Fruit fly (Drosophila melanogaster) whole organism, embryonic: ENCODE results near the gene mgr.
A peak's percentile ranks its signal among the peaks of the same experiment; 100 is the strongest.

Experiments used
- Abd-B ChIP-seq: fragments of 200-800 bp; sonication (Bioruptor generic); optimal IDR thresholded peaks from 2 replicates; lab custom pipeline; 2018; ENCODE audit warnings: missing biosample characterization, mild to moderate bottlenecking, missing genetic modification characterization, moderate library complexity
- Antp ChIP-seq: fragments of 200-800 bp; sonication (Bioruptor generic); optimal IDR thresholded peaks from 3 replicates; lab custom pipeline; 2016; ENCODE audit warnings: missing biosample characterization, missing genetic modification characterization
- CG10267 ChIP-seq: fragments of 200-800 bp; sonication (Bioruptor generic); optimal IDR thresholded peaks from 2 replicates; lab custom pipeline; 2018; ENCODE audit warnings: missing biosample characterization, mild to moderate bottlenecking, missing genetic modification characterization, moderate library complexity
- CG11696 ChIP-seq: fragments of 200-800 bp; sonication (Bioruptor generic); IDR thresholded peaks from 2 replicates; pipeline ENCODE4 v1.3.6; 2022; ENCODE audit warnings: missing biosample characterization, missing genetic modification characterization
- CG12071 ChIP-seq: fragments of 200-800 bp; sonication (Bioruptor generic); optimal IDR thresholded peaks from 3 replicates; lab custom pipeline; 2018; ENCODE audit warnings: missing biosample characterization, mild to moderate bottlenecking, missing genetic modification characterization
- CG12391 ChIP-seq: fragments of 200-800 bp; sonication (Bioruptor generic); optimal IDR thresholded peaks from 3 replicates; lab custom pipeline; 2018; ENCODE audit warnings: missing biosample characterization, mild to moderate bottlenecking, missing genetic modification characterization, moderate library complexity
- CG12769 ChIP-seq: fragments of 200-800 bp; sonication (Bioruptor generic); optimal IDR thresholded peaks from 2 replicates; lab custom pipeline; 2019; ENCODE audit warnings: missing biosample characterization, mild to moderate bottlenecking, missing genetic modification characterization, moderate library complexity
- CG12942 ChIP-seq: fragments of 200-800 bp; sonication (Bioruptor generic); optimal IDR thresholded peaks from 3 replicates; lab custom pipeline; 2016; ENCODE audit warnings: missing biosample characterization, missing genetic modification characterization
- CG13287 ChIP-seq: fragments of 200-800 bp; sonication (Bioruptor generic); IDR thresholded peaks from 2 replicates; pipeline ENCODE4 v1.3.6; 2022; ENCODE audit warnings: missing biosample characterization, missing genetic modification characterization; ENCODE audit not compliant: partially characterized antibody
- CG13894 ChIP-seq: fragments of 200-800 bp; sonication (Bioruptor generic); optimal IDR thresholded peaks from 3 replicates; lab custom pipeline; 2018; ENCODE audit warnings: missing biosample characterization, mild to moderate bottlenecking, missing genetic modification characterization, moderate library complexity
- CG15011 ChIP-seq: fragments of 200-800 bp; sonication (Bioruptor generic); optimal IDR thresholded peaks from 3 replicates; lab custom pipeline; 2018; ENCODE audit warnings: missing biosample characterization, mild to moderate bottlenecking, missing genetic modification characterization
- CG15269 ChIP-seq: fragments of 200-800 bp; sonication (Bioruptor generic); optimal IDR thresholded peaks from 2 replicates; lab custom pipeline; 2018; ENCODE audit warnings: missing biosample characterization, mild to moderate bottlenecking, missing genetic modification characterization, moderate library complexity
- CG15514 ChIP-seq: fragments of 200-800 bp; sonication (Bioruptor generic); optimal IDR thresholded peaks from 3 replicates; lab custom pipeline; 2017; ENCODE audit warnings: missing biosample characterization, missing genetic modification characterization, mild to moderate bottlenecking, moderate library complexity, missing genetic modification reagents
- CG16815 ChIP-seq: fragments of 200-800 bp; sonication (Bioruptor generic); optimal IDR thresholded peaks from 3 replicates; lab custom pipeline; 2017; ENCODE audit warnings: missing biosample characterization, mild to moderate bottlenecking, missing genetic modification characterization
- CG18476 ChIP-seq: fragments of 200-800 bp; sonication (Bioruptor generic); optimal IDR thresholded peaks from 2 replicates; lab custom pipeline; 2016; ENCODE audit warnings: missing biosample characterization, mild to moderate bottlenecking, missing genetic modification characterization
- CG2889 ChIP-seq: fragments of 200-800 bp; sonication (Bioruptor generic); IDR thresholded peaks from 3 replicates; pipeline ENCODE4 v1.3.6; 2022; ENCODE audit warnings: missing biosample characterization, missing genetic modification characterization
- CG32772 ChIP-seq: fragments of 200-800 bp; sonication (Bioruptor generic); IDR thresholded peaks from 2 replicates; pipeline ENCODE4 v1.3.6; 2022; ENCODE audit warnings: missing biosample characterization, missing genetic modification characterization
- CG3847 ChIP-seq: fragments of 200-800 bp; sonication (Bioruptor generic); IDR thresholded peaks from 2 replicates; pipeline ENCODE4 v1.3.6; 2022; ENCODE audit warnings: missing biosample characterization, missing genetic modification characterization
- CG43689 ChIP-seq: fragments of 200-800 bp; sonication (Bioruptor generic); IDR thresholded peaks from 2 replicates; pipeline ENCODE4 v1.3.6; 2022; ENCODE audit warnings: missing biosample characterization, missing genetic modification characterization
- CG4854 ChIP-seq: fragments of 200-800 bp; sonication (Bioruptor generic); optimal IDR thresholded peaks from 2 replicates; lab custom pipeline; 2016; ENCODE audit warnings: missing biosample characterization, missing genetic modification characterization, inconsistent platforms
- CG5245 ChIP-seq: fragments of 200-800 bp; sonication (Bioruptor generic); optimal IDR thresholded peaks from 3 replicates; lab custom pipeline; 2016; ENCODE audit warnings: missing biosample characterization, missing genetic modification characterization
- CG6683 ChIP-seq: fragments of 200-800 bp; sonication (Bioruptor generic); optimal IDR thresholded peaks from 2 replicates; lab custom pipeline; 2017; ENCODE audit warnings: missing biosample characterization, mild to moderate bottlenecking, missing genetic modification characterization, missing genetic modification reagents
- CG8281 ChIP-seq: fragments of 200-800 bp; sonication (Bioruptor generic); optimal IDR thresholded peaks from 2 replicates; lab custom pipeline; 2018; ENCODE audit warnings: missing biosample characterization, mild to moderate bottlenecking, missing genetic modification characterization, moderate library complexity
- CG9876 ChIP-seq: fragments of 200-800 bp; sonication (Bioruptor generic); optimal IDR thresholded peaks from 2 replicates; lab custom pipeline; 2016; ENCODE audit warnings: missing biosample characterization, missing genetic modification characterization
- CkIIα-i1 ChIP-seq: fragments of 200-800 bp; sonication (Bioruptor generic); IDR thresholded peaks from 2 replicates; pipeline ENCODE4 v1.3.6; 2022; ENCODE audit warnings: missing biosample characterization, missing genetic modification characterization
- Deaf1 ChIP-seq: fragments of 200-800 bp; optimal IDR thresholded peaks from 3 replicates; lab custom pipeline; 2019; ENCODE audit warnings: missing biosample characterization, mild to moderate bottlenecking, missing genetic modification characterization, moderate library complexity
- Dll ChIP-seq: fragments of 200-800 bp; sonication (Bioruptor generic); IDR thresholded peaks from 4 replicates; pipeline ENCODE4 v1.3.6; 2022; ENCODE audit warnings: missing biosample characterization, missing genetic modification characterization; ENCODE audit not compliant: partially characterized antibody
- Lhr ChIP-seq: fragments of 200-800 bp; sonication (Bioruptor generic); optimal IDR thresholded peaks from 3 replicates; lab custom pipeline; 2017; ENCODE audit warnings: mild to moderate bottlenecking, missing biosample characterization, missing genetic modification reagents, missing genetic modification characterization
- Mes4 ChIP-seq: fragments of 200-800 bp; sonication (Bioruptor generic); optimal IDR thresholded peaks from 2 replicates; lab custom pipeline; 2016; ENCODE audit warnings: missing biosample characterization, missing genetic modification characterization
- Myb ChIP-seq: fragments of 200-800 bp; sonication (Bioruptor generic); optimal IDR thresholded peaks from 2 replicates; lab custom pipeline; 2016; ENCODE audit warnings: missing biosample characterization, missing genetic modification characterization
- NC2α ChIP-seq: fragments of 200-800 bp; sonication (Bioruptor generic); optimal IDR thresholded peaks from 2 replicates; lab custom pipeline; 2016; ENCODE audit warnings: missing biosample characterization, missing genetic modification characterization
- Nf-YC ChIP-seq: fragments of 200-800 bp; optimal IDR thresholded peaks from 3 replicates; lab custom pipeline; 2019; ENCODE audit warnings: missing biosample characterization, mild to moderate bottlenecking, missing genetic modification characterization, moderate library complexity
- Taf1 ChIP-seq: fragments of 200-800 bp; sonication (Bioruptor generic); IDR thresholded peaks from 2 replicates; pipeline ENCODE4 v1.3.6; 2022; ENCODE audit warnings: missing biosample characterization, missing genetic modification characterization
- cas ChIP-seq: fragments of 200-800 bp; sonication (Bioruptor generic); IDR thresholded peaks from 2 replicates; pipeline ENCODE4 v1.3.6; 2022; ENCODE audit warnings: missing biosample characterization, missing genetic modification characterization
- chif ChIP-seq, 2 experiments: fragments of 200-800 bp; sonication (Bioruptor generic); optimal IDR thresholded peaks; 3 replicates each; lab custom pipeline; 2016; ENCODE audit warnings: missing biosample characterization in 2 of 2, missing genetic modification characterization in 2 of 2
- dati ChIP-seq: fragments of 200-800 bp; sonication (Bioruptor generic); IDR thresholded peaks from 2 replicates; pipeline ENCODE4 v1.3.6; 2022; ENCODE audit warnings: missing biosample characterization, missing genetic modification characterization
- dimm ChIP-seq: fragments of 200-800 bp; sonication (Bioruptor generic); IDR thresholded peaks from 2 replicates; pipeline ENCODE4 v1.3.6; 2022; ENCODE audit warnings: missing biosample characterization, missing genetic modification characterization
- eyg ChIP-seq: fragments of 200-800 bp; sonication (Bioruptor generic); optimal IDR thresholded peaks from 3 replicates; lab custom pipeline; 2016; ENCODE audit warnings: missing biosample characterization, missing genetic modification characterization
- ftz-f1 ChIP-seq: fragments of 200-800 bp; sonication (Bioruptor generic); optimal IDR thresholded peaks from 2 replicates; lab custom pipeline; 2016; ENCODE audit warnings: missing biosample characterization, missing genetic modification characterization
- ham ChIP-seq: fragments of 200-800 bp; sonication (Bioruptor generic); IDR thresholded peaks from 2 replicates; pipeline ENCODE4 v1.3.6; 2022; ENCODE audit warnings: missing biosample characterization, missing genetic modification characterization
- klu ChIP-seq: fragments of 200-800 bp; sonication (Bioruptor generic); IDR thresholded peaks from 2 replicates; pipeline ENCODE4 v1.3.6; 2022; ENCODE audit warnings: missing biosample characterization, missing genetic modification characterization
- lilli ChIP-seq: fragments of 200-800 bp; sonication (Bioruptor generic); optimal IDR thresholded peaks from 3 replicates; lab custom pipeline; 2016; ENCODE audit warnings: missing biosample characterization, missing genetic modification characterization
- mam ChIP-seq: fragments of 200-800 bp; sonication (Bioruptor generic); optimal IDR thresholded peaks from 3 replicates; lab custom pipeline; 2016; ENCODE audit warnings: missing biosample characterization, missing genetic modification characterization
- pb ChIP-seq: fragments of 200-800 bp; sonication (Bioruptor generic); optimal IDR thresholded peaks from 3 replicates; lab custom pipeline; 2016; ENCODE audit warnings: missing biosample characterization, missing genetic modification characterization
- pho ChIP-seq: fragments of 200-800 bp; sonication (Bioruptor generic); optimal IDR thresholded peaks from 2 replicates; lab custom pipeline; 2016; ENCODE audit warnings: missing biosample characterization, missing genetic modification characterization
- pum ChIP-seq: fragments of 200-800 bp; sonication (Bioruptor generic); optimal IDR thresholded peaks from 2 replicates; lab custom pipeline; 2016; ENCODE audit warnings: missing biosample characterization, missing genetic modification characterization
- sc ChIP-seq, 3 experiments: fragments of >200 bp in 2 of 3; fragments of 200-800 bp in 1 of 3; sonication (Bioruptor generic) in 1 of 3; optimal IDR thresholded peaks; 2 replicates in 2 of 3; 3 replicates in 1 of 3; lab custom pipeline; 2017; ENCODE audit warnings: mild to moderate bottlenecking in 1 of 3, missing biosample characterization in 1 of 3, missing genetic modification characterization in 1 of 3, missing genetic modification reagents in 1 of 3
- sens-2 ChIP-seq: fragments of 200-800 bp; sonication (Bioruptor generic); IDR thresholded peaks from 2 replicates; pipeline ENCODE4 v1.3.6; 2022; ENCODE audit warnings: missing biosample characterization, missing genetic modification characterization
- sim ChIP-seq: fragments of 200-800 bp; sonication (Bioruptor generic); IDR thresholded peaks from 2 replicates; pipeline ENCODE4 v1.3.6; 2022; ENCODE audit warnings: missing biosample characterization, missing genetic modification characterization
- sug ChIP-seq: fragments of 200-800 bp; optimal IDR thresholded peaks from 2 replicates; lab custom pipeline; 2019; ENCODE audit warnings: missing biosample characterization, mild to moderate bottlenecking, missing genetic modification characterization, moderate library complexity
- twi ChIP-seq: fragments of 200-800 bp; optimal IDR thresholded peaks from 2 replicates; lab custom pipeline; 2019; ENCODE audit warnings: missing biosample characterization, mild to moderate bottlenecking, missing genetic modification characterization, moderate library complexity
- vvl ChIP-seq: fragments of 200-800 bp; sonication (Bioruptor generic); IDR thresholded peaks from 2 replicates; pipeline ENCODE4 v1.3.6; 2022; ENCODE audit warnings: missing biosample characterization, missing genetic modification characterization

Gene mgr

dm6 chr3R:11412371-11412770 is 2.7 kb upstream of the mgr start, which contains the start of gene Ipo9 (continued):
- no peak for TF ChIP-seq sug (tag; lab: Kevin White, UChicago)
- 0 out of 2 replicates have a peak, but pooled peaks have one; percentile 16 for TF ChIP-seq vvl (GFP tag; lab: Robert Waterston, UW)
- TF ChIP-seq Antp, result no peak
- no peak for TF ChIP-seq CG13894
- no peak for TF ChIP-seq CG5245 (GFP tag; lab: Kevin White, UChicago)
- no peak for TF ChIP-seq Myb (GFP tag; lab: Kevin White, UChicago)
- TF ChIP-seq Nf-YC (tag; lab: Kevin White, UChicago), result no peak
- no peak for TF ChIP-seq CG2889 (GFP tag; lab: Robert Waterston, UW)
- TF ChIP-seq CG12391, result no peak
- TF ChIP-seq ham (GFP tag; lab: Robert Waterston, UW), result no peak
- no peak for TF ChIP-seq CG6683 (GFP tag; lab: Kevin White, UChicago)
- TF ChIP-seq CG16815 (GFP tag; lab: Kevin White, UChicago), result no peak
- TF ChIP-seq sc (optimal IDR thresholded peaks at IDR 0.05; lab: Kevin White, UChicago), result no peak
- no peak for TF ChIP-seq sc (GFP tag; optimal IDR thresholded peaks at IDR 0.05; lab: Kevin White, UChicago)
- peak; percentile 7 for TF ChIP-seq mam (GFP tag; lab: Kevin White, UChicago)
- no peak for TF ChIP-seq Abd-B (GFP tag; lab: Kevin White, UChicago)
- TF ChIP-seq Lhr, result no peak
- TF ChIP-seq CG8281, result no peak
- no peak for TF ChIP-seq CkIIα-i1
- TF ChIP-seq CG15514 (GFP tag; lab: Kevin White, UChicago), result peak; percentile 21
- TF ChIP-seq CG3847 (GFP tag; lab: Robert Waterston, UW), result no peak
- no peak for TF ChIP-seq CG32772 (GFP tag; lab: Robert Waterston, UW)
- no peak for TF ChIP-seq ftz-f1 (GFP tag; lab: Kevin White, UChicago)
- TF ChIP-seq sim (GFP tag; lab: Robert Waterston, UW), result no peak
- peak; percentile 78 for TF ChIP-seq CG10267 (tag; lab: Kevin White, UChicago)
- TF ChIP-seq CG43689 (GFP tag; lab: Robert Waterston, UW), result no peak
- TF ChIP-seq eyg (GFP tag; lab: Kevin White, UChicago), result no peak
- no peak for TF ChIP-seq dimm
- no peak for TF ChIP-seq Mes4
- TF ChIP-seq lilli (GFP tag; lab: Kevin White, UChicago), result no peak
- 0 out of 4 replicates have a peak, but pooled peaks have one; percentile 21 for TF ChIP-seq Dll (GFP tag; lab: Robert Waterston, UW)
- TF ChIP-seq pho (GFP tag; lab: Kevin White, UChicago), result no peak
- no peak for TF ChIP-seq klu (GFP tag; lab: Robert Waterston, UW)
- no peak for TF ChIP-seq cas
- TF ChIP-seq dati, result no peak
- TF ChIP-seq NC2α, result no peak
- no peak for TF ChIP-seq pb (GFP tag; lab: Kevin White, UChicago)
- TF ChIP-seq Taf1 (GFP tag; lab: Robert Waterston, UW), result no peak
- TF ChIP-seq CG12769 (tag; lab: Kevin White, UChicago), result no peak
- no peak for TF ChIP-seq pum (GFP tag; lab: Kevin White, UChicago)
- no peak for TF ChIP-seq sens-2 (GFP tag; lab: Robert Waterston, UW)
- peak; percentile 44 for TF ChIP-seq CG13287
- TF ChIP-seq CG12942 (GFP tag; lab: Kevin White, UChicago), result no peak
- no peak for TF ChIP-seq chif (GFP tag; optimal IDR thresholded peaks at IDR 0.05; lab: Kevin White, UChicago)
- TF ChIP-seq CG12071 (GFP tag; lab: Kevin White, UChicago), result no peak
- no peak for TF ChIP-seq CG18476
- TF ChIP-seq CG15011 (GFP tag; lab: Kevin White, UChicago), result no peak
- TF ChIP-seq twi (tag; lab: Kevin White, UChicago), result no peak
- TF ChIP-seq Deaf1 (tag; lab: Kevin White, UChicago), result no peak
- TF ChIP-seq CG15269 (tag; lab: Kevin White, UChicago), result no peak
- no peak for TF ChIP-seq CG9876 (GFP tag; lab: Kevin White, UChicago)
- TF ChIP-seq CG11696 (GFP tag; lab: Robert Waterston, UW), result no peak
- no peak for TF ChIP-seq CG4854 (GFP tag; lab: Kevin White, UChicago)
